Worm (Caenorhabditis elegans) whole organism, L4/young adult: Measurements from ENCODE around the gene algn-14.

Experiments used
- W03F9.2 ChIP-seq: fragments of 150-350 bp; optimal IDR thresholded peaks from 2 replicates; lab custom pipeline; 2014; ENCODE audit warnings: missing biosample characterization, missing genetic modification characterization
- dao-5 ChIP-seq: sonication (generic microtip); optimal IDR thresholded peaks from 2 replicates; lab custom pipeline; 2016; ENCODE audit warnings: missing genotype, missing genetic modification characterization, moderate library complexity, missing compliant biosample characterization
- him-1 ChIP-seq: sonication (generic microtip); optimal IDR thresholded peaks from 2 replicates; lab custom pipeline; 2016; ENCODE audit warnings: missing genotype, missing genetic modification reagents, missing genetic modification characterization, missing compliant biosample characterization

- TF ChIP-seq W03F9.2 (no peak), him-1 (no peak), dao-5 (tag; lab: Kevin White, UChicago) (no peak)
These were observed 2.0 kb upstream of the algn-14 start, which contains the start of gene fbxc-47 for ce11 chrIV:3805219-3805618.
